Worm (Caenorhabditis elegans): Measurements from ENCODE around the gene nprl-2.

- TF ChIP-seq fos-1 (tag; optimal IDR thresholded peaks at IDR 0.05) (no peak), ama-1 (optimal IDR thresholded peaks at IDR 0.05) (no peak), elt-3 (tag; optimal IDR thresholded peaks at IDR 0.05) (no peak), aly-2 (tag; optimal IDR thresholded peaks at IDR 0.05) (no peak), unc-62 (GFP tag; optimal IDR thresholded peaks at IDR 0.05) (no peak), lin-39 (tag; optimal IDR thresholded peaks at IDR 0.05) (no peak), nhr-77 (tag; optimal IDR thresholded peaks at IDR 0.05) (no peak), daf-12 (tag; optimal IDR thresholded peaks at IDR 0.05) (no peak), nhr-28 (tag; optimal IDR thresholded peaks at IDR 0.05) (no peak)
These were observed 47.8 kb upstream of the nprl-2 start for ce11 chrIV:7508850-7509249.

All from whole organism, L3 larva.